Worm (Caenorhabditis elegans) whole organism, early embryonic: ENCODE results near the gene tasp-1.

Experiments used
- B0310.2 ChIP-seq: sonication (generic microtip); optimal IDR thresholded peaks from 2 replicates; lab custom pipeline; 2016; ENCODE audit warnings: mild to moderate bottlenecking, missing genetic modification characterization, missing compliant biosample characterization
- F13C5.2 ChIP-seq: sonication (generic microtip); optimal IDR thresholded peaks from 2 replicates; lab custom pipeline; 2017; ENCODE audit warnings: mild to moderate bottlenecking, missing genetic modification characterization, inconsistent platforms, missing compliant biosample characterization
- aly-1 ChIP-seq: sonication (generic microtip); optimal IDR thresholded peaks from 2 replicates; lab custom pipeline; 2016; ENCODE audit warnings: missing genetic modification characterization, missing compliant biosample characterization
- ama-1 ChIP-seq: fragments of 150-350 bp; optimal IDR thresholded peaks from 2 replicates; lab custom pipeline; 2014
- ceh-13 ChIP-seq: fragments of 200-800 bp; sonication (Bioruptor generic); optimal IDR thresholded peaks from 2 replicates; lab custom pipeline; 2018; ENCODE audit warnings: mild to moderate bottlenecking, missing genetic modification characterization, missing compliant biosample characterization
- ceh-36 ChIP-seq: sonication (generic microtip); optimal IDR thresholded peaks from 2 replicates; lab custom pipeline; 2016; ENCODE audit warnings: missing genetic modification characterization, inconsistent platforms, missing compliant biosample characterization
- ets-7 ChIP-seq: sonication (generic microtip); optimal IDR thresholded peaks from 2 replicates; lab custom pipeline; 2016; ENCODE audit warnings: missing genotype, missing genetic modification characterization, missing compliant biosample characterization
- flt-1 ChIP-seq: fragments of 200-800 bp; sonication (Bioruptor generic); IDR thresholded peaks from 2 replicates; pipeline ENCODE4 v1.3.6; 2022; ENCODE audit warnings: missing genetic modification characterization, missing compliant biosample characterization
- hmbx-1 ChIP-seq: sonication (generic microtip); optimal IDR thresholded peaks from 2 replicates; lab custom pipeline; 2016; ENCODE audit warnings: mild to moderate bottlenecking, missing genetic modification characterization, missing compliant biosample characterization
- hmg-4 ChIP-seq: fragments of 200-800 bp; sonication (Bioruptor generic); optimal IDR thresholded peaks from 2 replicates; lab custom pipeline; 2018; ENCODE audit warnings: mild to moderate bottlenecking, missing genetic modification characterization, missing compliant biosample characterization
- hnd-1 ChIP-seq: sonication (generic microtip); optimal IDR thresholded peaks from 2 replicates; lab custom pipeline; 2016; ENCODE audit warnings: missing genetic modification characterization, missing compliant biosample characterization
- scrt-1 ChIP-seq: fragments of 200-800 bp; sonication (Bioruptor generic); IDR thresholded peaks from 2 replicates; pipeline ENCODE4 v1.3.6; 2022; ENCODE audit warnings: missing genetic modification characterization, missing compliant biosample characterization
- tra-4 ChIP-seq: sonication (generic microtip); optimal IDR thresholded peaks from 2 replicates; lab custom pipeline; 2017; ENCODE audit warnings: missing genetic modification characterization, missing compliant biosample characterization

- TF ChIP-seq F13C5.2 (tag; lab: Kevin White, UChicago) (peak; percentile 67), ama-1 (lab: Kevin White, UChicago) (peak; percentile 73), hnd-1 (tag; lab: Kevin White, UChicago) (no peak), B0310.2 (tag; lab: Kevin White, UChicago) (peak; percentile 54), aly-1 (tag; lab: Kevin White, UChicago) (no peak), tra-4 (tag; lab: Kevin White, UChicago) (no peak), flt-1 (no peak), hmg-4 (GFP tag; lab: Kevin White, UChicago) (no peak), ets-7 (tag; lab: Kevin White, UChicago) (no peak), ceh-13 (GFP tag; lab: Kevin White, UChicago) (no peak), scrt-1 (GFP tag; lab: Robert Waterston, UW) (no peak), hmbx-1 (no peak), ceh-36 (tag; lab: Kevin White, UChicago) (no peak)
Observed at ce11 chrIII:10739902-10740301, 19.2 kb upstream of the tasp-1 start.
